Fruit fly (Drosophila melanogaster) whole organism, embryonic: ENCODE measurements around the gene CG45081.

ENCODE experiments used
- Atf6 ChIP-seq: fragments of 200-800 bp; sonication (Bioruptor generic); IDR thresholded peaks from 2 replicates; pipeline ENCODE4 v1.3.6; 2022; ENCODE audit warnings: missing biosample characterization, missing genetic modification characterization
- Awh ChIP-seq: fragments of 200-800 bp; sonication (Bioruptor generic); IDR thresholded peaks from 2 replicates; pipeline ENCODE4, ENCODE4 v1.3.6; 2022; ENCODE audit warnings: missing biosample characterization, missing genetic modification characterization
- Bdp1 ChIP-seq: fragments of 200-800 bp; sonication (Bioruptor generic); optimal IDR thresholded peaks from 3 replicates; lab custom pipeline; 2016; ENCODE audit warnings: missing biosample characterization, missing genetic modification characterization
- C15 ChIP-seq: fragments of 200-800 bp; sonication (Bioruptor generic); IDR thresholded peaks from 3 replicates; pipeline ENCODE4 v1.3.6; 2022; ENCODE audit warnings: missing biosample characterization, missing genetic modification characterization
- CG11560 ChIP-seq: fragments of 200-800 bp; sonication (Bioruptor generic); IDR thresholded peaks from 3 replicates; pipeline ENCODE4 v1.3.6; 2022; ENCODE audit warnings: missing biosample characterization, missing genetic modification characterization
- CG14050 ChIP-seq: fragments of 200-800 bp; sonication (Bioruptor generic); IDR thresholded peaks from 3 replicates; pipeline ENCODE4 v1.3.6; 2022; ENCODE audit warnings: missing biosample characterization, missing genetic modification characterization
- CG14667 ChIP-seq: fragments of 200-800 bp; sonication (Bioruptor generic); IDR thresholded peaks from 2 replicates; pipeline ENCODE4 v1.3.6; 2022; ENCODE audit warnings: missing biosample characterization, missing genetic modification characterization
- CG14710 ChIP-seq: fragments of 200-800 bp; sonication (Bioruptor generic); optimal IDR thresholded peaks from 3 replicates; lab custom pipeline; 2019; ENCODE audit warnings: missing biosample characterization, mild to moderate bottlenecking, missing genetic modification characterization, moderate library complexity
- CG15601 ChIP-seq: fragments of 200-800 bp; sonication (Bioruptor generic); optimal IDR thresholded peaks from 3 replicates; lab custom pipeline; 2019; ENCODE audit warnings: missing biosample characterization, mild to moderate bottlenecking, missing genetic modification characterization, moderate library complexity
- CG16813 ChIP-seq: fragments of 200-800 bp; sonication (Bioruptor generic); IDR thresholded peaks from 3 replicates; pipeline ENCODE4 v1.3.6; 2022; ENCODE audit warnings: missing biosample characterization, missing genetic modification characterization; ENCODE audit not compliant: partially characterized antibody
- CG17385 ChIP-seq: fragments of 200-800 bp; sonication (Bioruptor generic); optimal IDR thresholded peaks from 3 replicates; lab custom pipeline; 2018; ENCODE audit warnings: missing biosample characterization, mild to moderate bottlenecking, missing genetic modification characterization
- CG30403 ChIP-seq: fragments of 200-800 bp; sonication (Bioruptor generic); optimal IDR thresholded peaks from 3 replicates; lab custom pipeline; 2016; ENCODE audit warnings: missing biosample characterization, missing genetic modification characterization
- CG4282 ChIP-seq: fragments of 200-800 bp; sonication (Bioruptor generic); optimal IDR thresholded peaks from 2 replicates; lab custom pipeline; 2016; ENCODE audit warnings: missing biosample characterization, missing genetic modification characterization
- CG4360 ChIP-seq: fragments of 200-800 bp; sonication (Bioruptor generic); IDR thresholded peaks from 2 replicates; pipeline ENCODE4 v1.3.6; 2022; ENCODE audit warnings: missing biosample characterization, missing genetic modification characterization
- CG4707 ChIP-seq: fragments of 200-800 bp; sonication (Bioruptor generic); optimal IDR thresholded peaks from 2 replicates; lab custom pipeline; 2018; ENCODE audit warnings: missing biosample characterization, mild to moderate bottlenecking, missing genetic modification characterization, moderate library complexity
- CG6683 ChIP-seq: fragments of 200-800 bp; sonication (Bioruptor generic); optimal IDR thresholded peaks from 2 replicates; lab custom pipeline; 2017; ENCODE audit warnings: missing biosample characterization, mild to moderate bottlenecking, missing genetic modification characterization, missing genetic modification reagents
- CG7372 ChIP-seq: fragments of 200-800 bp; sonication (Bioruptor generic); IDR thresholded peaks from 2 replicates; pipeline ENCODE4 v1.3.6; 2022; ENCODE audit warnings: missing biosample characterization, missing genetic modification characterization
- CG9876 ChIP-seq: fragments of 200-800 bp; sonication (Bioruptor generic); optimal IDR thresholded peaks from 2 replicates; lab custom pipeline; 2016; ENCODE audit warnings: missing biosample characterization, missing genetic modification characterization
- CG9932 ChIP-seq: fragments of 200-800 bp; sonication (Bioruptor generic); IDR thresholded peaks from 2 replicates; pipeline ENCODE4 v1.3.6; 2022; ENCODE audit warnings: missing biosample characterization, missing genetic modification characterization
- E2f2 ChIP-seq: fragments of 200-800 bp; sonication (Bioruptor generic); IDR thresholded peaks from 2 replicates; pipeline ENCODE4 v1.3.6; 2022; ENCODE audit warnings: missing biosample characterization, missing genetic modification characterization
- Ets65A ChIP-seq: fragments of 200-800 bp; sonication (Bioruptor generic); peaks from one replicate; lab custom pipeline; 2016; ENCODE audit warnings: missing biosample characterization, missing genetic modification characterization
- Ets97D ChIP-seq: fragments of 200-800 bp; sonication (Bioruptor generic); optimal IDR thresholded peaks from 3 replicates; lab custom pipeline; 2016; ENCODE audit warnings: missing biosample characterization, missing genetic modification characterization
- MBD-R2 ChIP-seq: fragments of 200-800 bp; sonication (Bioruptor generic); IDR thresholded peaks from 2 replicates; pipeline ENCODE4 v1.3.6; 2022; ENCODE audit warnings: missing biosample characterization, missing genetic modification characterization
- NK7.1 ChIP-seq: fragments of 200-800 bp; sonication (Bioruptor generic); optimal IDR thresholded peaks from 3 replicates; lab custom pipeline; 2016; ENCODE audit warnings: missing biosample characterization, missing genetic modification characterization
- Oli ChIP-seq: fragments of 200-800 bp; sonication (Bioruptor generic); optimal IDR thresholded peaks from 2 replicates; lab custom pipeline; 2018; ENCODE audit warnings: missing biosample characterization, mild to moderate bottlenecking, missing genetic modification characterization, moderate library complexity
- Opbp ChIP-seq: fragments of 200-800 bp; sonication (Bioruptor generic); IDR thresholded peaks from 3 replicates; pipeline ENCODE4 v1.3.6; 2022; ENCODE audit warnings: missing biosample characterization, missing genetic modification characterization; ENCODE audit not compliant: partially characterized antibody
- Optix ChIP-seq: fragments of 200-800 bp; sonication (Bioruptor generic); IDR thresholded peaks from 3 replicates; pipeline ENCODE4 v1.3.6; 2022; ENCODE audit warnings: missing biosample characterization, missing genetic modification characterization
- TFAM ChIP-seq: fragments of 200-800 bp; sonication (Bioruptor generic); optimal IDR thresholded peaks from 2 replicates; lab custom pipeline; 2017; ENCODE audit warnings: missing biosample characterization, missing genetic modification characterization, inconsistent platforms
- YL-1 ChIP-seq: fragments of 200-800 bp; sonication (Bioruptor generic); optimal IDR thresholded peaks from 3 replicates; lab custom pipeline; 2017; ENCODE audit warnings: missing biosample characterization, mild to moderate bottlenecking, missing genetic modification characterization
- bowl ChIP-seq: fragments of 200-800 bp; sonication (Bioruptor generic); IDR thresholded peaks from 2 replicates; pipeline ENCODE4 v1.3.6; 2022; ENCODE audit warnings: missing biosample characterization, missing genetic modification characterization
- cato ChIP-seq: fragments of 200-800 bp; sonication (Bioruptor generic); optimal IDR thresholded peaks from 2 replicates; lab custom pipeline; 2016; ENCODE audit warnings: missing biosample characterization, missing genetic modification characterization, borderline replicate concordance
- chinmo ChIP-seq: fragments of 200-800 bp; sonication (Bioruptor generic); IDR thresholded peaks from 4 replicates; pipeline ENCODE4 v1.3.6; 2022; ENCODE audit warnings: missing biosample characterization, missing genetic modification characterization; ENCODE audit not compliant: partially characterized antibody
- crol ChIP-seq: fragments of 200-800 bp; sonication (Bioruptor generic); IDR thresholded peaks from 2 replicates; pipeline ENCODE4 v1.3.6; 2022; ENCODE audit warnings: missing biosample characterization, missing genetic modification characterization
- dati ChIP-seq: fragments of 200-800 bp; sonication (Bioruptor generic); IDR thresholded peaks from 2 replicates; pipeline ENCODE4 v1.3.6; 2022; ENCODE audit warnings: missing biosample characterization, missing genetic modification characterization
- emc ChIP-seq: fragments of 200-800 bp; sonication (Bioruptor generic); optimal IDR thresholded peaks from 2 replicates; lab custom pipeline; 2016; ENCODE audit warnings: missing biosample characterization, missing genetic modification characterization
- en ChIP-seq: fragments of 200-800 bp; sonication (Bioruptor generic); optimal IDR thresholded peaks from 2 replicates; lab custom pipeline; 2016; ENCODE audit warnings: missing biosample characterization, missing genetic modification characterization
- fd64A ChIP-seq: fragments of 200-800 bp; sonication (Bioruptor generic); optimal IDR thresholded peaks from 3 replicates; lab custom pipeline; 2018; ENCODE audit warnings: missing biosample characterization, mild to moderate bottlenecking, missing genetic modification characterization
- gsb ChIP-seq: fragments of 200-800 bp; sonication (Bioruptor generic); IDR thresholded peaks from 2 replicates; pipeline ENCODE4 v1.3.6; 2022; ENCODE audit warnings: missing biosample characterization, missing genetic modification characterization
- hb ChIP-seq: fragments of 200-800 bp; sonication (Bioruptor generic); IDR thresholded peaks from 3 replicates; pipeline ENCODE4 v1.3.6; 2022; ENCODE audit warnings: missing biosample characterization, missing genetic modification characterization; ENCODE audit not compliant: partially characterized antibody
- her ChIP-seq: fragments of 200-800 bp; sonication (Bioruptor generic); optimal IDR thresholded peaks from 2 replicates; lab custom pipeline; 2016; ENCODE audit warnings: missing biosample characterization, missing genetic modification characterization
- hth ChIP-seq: fragments of >200 bp; optimal IDR thresholded peaks from 2 replicates; lab custom pipeline; 2017; ENCODE audit warnings: inconsistent platforms
- kah ChIP-seq: fragments of 200-800 bp; sonication (Bioruptor generic); optimal IDR thresholded peaks from 2 replicates; lab custom pipeline; 2018; ENCODE audit warnings: missing biosample characterization, mild to moderate bottlenecking, missing genetic modification characterization
- ken ChIP-seq: fragments of 200-800 bp; sonication (Bioruptor generic); IDR thresholded peaks from 3 replicates; pipeline ENCODE4 v1.3.6; 2022; ENCODE audit warnings: missing biosample characterization, missing genetic modification characterization
- klu ChIP-seq: fragments of 200-800 bp; sonication (Bioruptor generic); IDR thresholded peaks from 2 replicates; pipeline ENCODE4 v1.3.6; 2022; ENCODE audit warnings: missing biosample characterization, missing genetic modification characterization
- nerfin-1 ChIP-seq: fragments of 200-800 bp; sonication (Bioruptor generic); optimal IDR thresholded peaks from 3 replicates; lab custom pipeline; 2019; ENCODE audit warnings: missing biosample characterization, mild to moderate bottlenecking, missing genetic modification characterization, moderate library complexity
- org-1 ChIP-seq: fragments of 200-800 bp; sonication (Bioruptor generic); optimal IDR thresholded peaks from 2 replicates; lab custom pipeline; 2017; ENCODE audit warnings: missing biosample characterization, missing genetic modification characterization
- p53 ChIP-seq: fragments of 200-800 bp; sonication (Bioruptor generic); optimal IDR thresholded peaks from 2 replicates; lab custom pipeline; 2016; ENCODE audit warnings: missing biosample characterization, missing genetic modification characterization
- pfk ChIP-seq: fragments of 200-800 bp; sonication (Bioruptor generic); optimal IDR thresholded peaks from 2 replicates; lab custom pipeline; 2018; ENCODE audit warnings: missing biosample characterization, mild to moderate bottlenecking, missing genetic modification characterization, moderate library complexity
- pros ChIP-seq: fragments of 200-800 bp; sonication (Bioruptor generic); optimal IDR thresholded peaks from 3 replicates; lab custom pipeline; 2019; ENCODE audit warnings: missing biosample characterization, mild to moderate bottlenecking, missing genetic modification characterization, moderate library complexity
- stwl ChIP-seq: fragments of 200-800 bp; sonication (Bioruptor generic); optimal IDR thresholded peaks from 3 replicates; lab custom pipeline; 2018; ENCODE audit warnings: missing biosample characterization, mild to moderate bottlenecking, missing genetic modification characterization, moderate library complexity
- yki ChIP-seq: fragments of >200 bp; optimal IDR thresholded peaks from 3 replicates; lab custom pipeline; 2018
- zfh2 ChIP-seq: fragments of 200-800 bp; sonication (Bioruptor generic); optimal IDR thresholded peaks from 2 replicates; lab custom pipeline; 2016; ENCODE audit warnings: missing biosample characterization, missing genetic modification characterization

CG45081 gene

dm6 chr3L:19260278-19260803 lies 5.5 kb upstream of the CG45081 start, which contains the start of gene nes (continued):
- TF ChIP-seq Ets97D (GFP tag; lab: Kevin White, UChicago) (peak; percentile 22), Optix (no peak), TFAM (GFP tag; lab: Kevin White, UChicago) (no peak), CG11560 (no peak), CG30403 (no peak), CG4707 (no peak), CG4282 (no peak), Bdp1 (GFP tag; lab: Kevin White, UChicago) (no peak), hb (GFP tag; lab: Robert Waterston, UW) (no peak), CG9876 (GFP tag; lab: Kevin White, UChicago) (no peak), emc (GFP tag; lab: Kevin White, UChicago) (no peak), CG9932 (GFP tag; lab: Robert Waterston, UW) (peak; percentile 73), CG7372 (GFP tag; lab: Robert Waterston, UW) (no peak), zfh2 (GFP tag; lab: Kevin White, UChicago) (peak; percentile 28), CG17385 (GFP tag; lab: Kevin White, UChicago) (peak; percentile 87), ken (no peak), nerfin-1 (tag; lab: Kevin White, UChicago) (no peak), crol (peak; percentile 88), C15 (GFP tag; lab: Robert Waterston, UW) (no peak), CG4360 (GFP tag; lab: Robert Waterston, UW) (peak; percentile 74), hth (lab: Kevin White, UChicago) (no peak), chinmo (GFP tag; lab: Robert Waterston, UW) (peak; percentile 88; the same call in 1 of the 4 replicates), Atf6 (peak; percentile 50; the same call in 1 of the 2 replicates), pfk (no peak), Ets65A (GFP tag; lab: Kevin White, UChicago) (peak; percentile 82), cato (GFP tag; lab: Kevin White, UChicago) (no peak), gsb (GFP tag; lab: Robert Waterston, UW) (no peak), pros (GFP tag; lab: Kevin White, UChicago) (no peak), klu (no peak), p53 (no peak), CG14050 (GFP tag; lab: Robert Waterston, UW) (peak; percentile 18; the same call in 1 of the 3 replicates), en (GFP tag; lab: Kevin White, UChicago) (no peak), CG6683 (GFP tag; lab: Kevin White, UChicago) (no peak), CG14667 (GFP tag; lab: Robert Waterston, UW) (no peak), E2f2 (GFP tag; lab: Robert Waterston, UW) (peak; percentile 25; the same call in 1 of the 2 replicates), her (GFP tag; lab: Kevin White, UChicago) (no peak), Opbp (0 out of 3 replicates have a peak, but pooled peaks have one; percentile 31), dati (no peak), CG15601 (tag; lab: Kevin White, UChicago) (no peak), bowl (GFP tag; lab: Robert Waterston, UW) (no peak), fd64A (no peak), NK7.1 (GFP tag; lab: Kevin White, UChicago) (no peak), stwl (tag; lab: Kevin White, UChicago) (peak; percentile 79), YL-1 (GFP tag; lab: Kevin White, UChicago) (peak; percentile 7), kah (GFP tag; lab: Kevin White, UChicago) (no peak), MBD-R2 (peak; percentile 54), CG16813 (peak; percentile 19; the same call in 1 of the 3 replicates), Awh (GFP tag; lab: Robert Waterston, UW) (no peak), yki (lab: Kevin White, UChicago) (no peak), org-1 (GFP tag; lab: Kevin White, UChicago) (no peak), CG14710 (peak; percentile 6), Oli (tag; lab: Kevin White, UChicago) (no peak)
